Fruit fly (Drosophila melanogaster) whole organism, prepupa: ENCODE data around the gene CG43843.

Source experiments
- CG1621 ChIP-seq: fragments of 200-800 bp; sonication (Bioruptor generic); optimal IDR thresholded peaks from 3 replicates; lab custom pipeline; 2018; ENCODE audit warnings: missing biosample characterization, mild to moderate bottlenecking, missing genetic modification characterization
- CG3032 ChIP-seq: fragments of 200-800 bp; optimal IDR thresholded peaks from 2 replicates; lab custom pipeline; 2019; ENCODE audit warnings: missing biosample characterization, mild to moderate bottlenecking, missing genetic modification characterization, moderate library complexity
- CG6792 ChIP-seq: fragments of 200-800 bp; sonication (Bioruptor generic); optimal IDR thresholded peaks from 3 replicates; lab custom pipeline; 2016; ENCODE audit warnings: missing biosample characterization, missing genetic modification characterization
- Ets96B ChIP-seq: fragments of 200-800 bp; optimal IDR thresholded peaks from 2 replicates; lab custom pipeline; 2019; ENCODE audit warnings: missing biosample characterization, mild to moderate bottlenecking, missing genetic modification characterization, moderate library complexity

DNA sequence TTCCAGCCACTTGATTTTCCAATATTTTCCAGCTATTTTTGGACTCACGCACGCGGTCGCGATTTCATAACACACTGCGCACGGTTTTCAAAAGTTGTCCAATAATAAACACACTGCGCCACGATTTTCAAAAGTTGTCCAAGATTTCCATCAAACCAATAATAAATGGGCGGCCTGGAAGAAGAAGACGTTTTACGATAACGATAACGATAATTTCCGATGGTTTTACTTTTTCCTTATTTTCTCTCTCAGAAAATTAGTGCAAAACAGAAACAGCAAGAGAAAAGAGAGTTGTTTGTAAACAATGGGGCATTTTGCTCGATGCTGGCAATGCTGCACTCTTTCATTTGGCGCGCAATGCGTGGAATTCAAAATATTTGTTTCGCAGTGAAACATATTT, 50.3 kb downstream of the CG43843 start, which contains the start of gene Nt5b:
- TF ChIP-seq CG3032 (tag; lab: Kevin White, UChicago), result no peak
- TF ChIP-seq Ets96B (tag; lab: Kevin White, UChicago), result no peak
- no peak for TF ChIP-seq CG1621
- TF ChIP-seq CG6792 (GFP tag; lab: Kevin White, UChicago), result no peak
